Fruit fly (Drosophila melanogaster): Measurements from ENCODE around the gene CG32536.

CG32536 gene

DNA sequence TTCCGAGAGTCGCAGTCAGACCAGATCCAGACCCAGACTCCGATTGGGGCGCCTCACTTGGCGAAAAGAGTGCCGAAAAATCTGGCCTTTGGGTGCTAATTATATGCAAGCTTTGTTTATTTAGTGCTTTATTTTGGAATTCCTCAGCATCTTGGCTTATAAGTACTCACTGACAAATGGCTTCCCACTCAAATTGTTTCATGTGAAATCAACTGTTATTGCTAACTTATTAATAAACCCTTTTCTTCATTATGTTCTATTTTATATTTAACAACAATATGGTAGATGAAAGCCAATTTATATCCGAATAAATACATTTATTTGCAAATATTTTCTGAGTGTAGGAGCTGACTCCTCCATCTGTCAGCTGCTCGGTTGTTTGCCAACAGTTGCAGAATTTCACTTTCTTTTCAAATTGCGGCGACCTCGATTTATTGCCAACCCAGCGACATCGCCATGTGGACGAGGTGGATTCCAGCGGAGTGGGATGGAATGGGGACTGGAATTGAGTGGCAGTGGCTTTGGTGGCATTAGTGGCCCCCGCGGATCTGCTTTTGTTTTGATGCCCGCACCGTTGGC, 46.8 kb downstream of the CG32536 start:
- TF ChIP-seq NFAT (GFP tag; IDR thresholded peaks at IDR 0.05), result no peak
- TF ChIP-seq Drgx (GFP tag; IDR thresholded peaks at IDR 0.05), result peak; percentile 40; the same call in 1 of the 2 replicates
- TF ChIP-seq onecut (GFP tag; IDR thresholded peaks at IDR 0.05), result no peak
- TF ChIP-seq CG3281 (GFP tag; optimal IDR thresholded peaks at IDR 0.05), result no peak

DNA sequence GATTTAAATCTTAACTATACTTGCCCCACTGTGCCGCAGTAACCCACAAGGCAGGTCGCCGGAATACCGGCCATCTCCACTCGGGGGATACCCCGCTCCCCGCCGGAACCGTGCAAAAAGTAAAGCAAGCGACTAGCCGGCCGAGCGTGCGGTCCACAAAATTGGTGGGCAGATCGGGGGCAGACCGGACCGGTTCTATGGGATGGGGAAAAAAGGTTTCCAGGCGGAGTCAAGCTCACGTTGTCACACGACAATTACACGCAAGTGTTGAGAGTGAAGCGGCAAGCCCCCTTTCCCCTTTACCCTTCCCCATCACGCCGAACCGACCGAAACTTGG, 51.4 kb downstream of the CG32536 start:
- TF ChIP-seq CG17361 (GFP tag; IDR thresholded peaks at IDR 0.05), result peak; percentile 26; the same call in 2 of the 3 replicates
- peak; percentile 26 for TF ChIP-seq CG9437 (GFP tag; optimal IDR thresholded peaks at IDR 0.05)
- TF ChIP-seq CG9932 (GFP tag; IDR thresholded peaks at IDR 0.05), result 0 out of 2 replicates have a peak, but pooled peaks have one; percentile 8
- TF ChIP-seq CG8924 (tag; optimal IDR thresholded peaks at IDR 0.05), result peak; percentile 20
- TF ChIP-seq nom (GFP tag; optimal IDR thresholded peaks at IDR 0.05), result peak; percentile 26
- TF ChIP-seq CG15601 (tag; optimal IDR thresholded peaks at IDR 0.05), result no peak
- TF ChIP-seq Ets65A (GFP tag), result peak; percentile 3
- 0 out of 2 replicates have a peak, but pooled peaks have one; percentile 13 for TF ChIP-seq CG32532 (GFP tag; IDR thresholded peaks at IDR 0.05)
- TF ChIP-seq HLH3B (GFP tag; IDR thresholded peaks at IDR 0.05), result no peak
- no peak for TF ChIP-seq bsh (GFP tag; optimal IDR thresholded peaks at IDR 0.05)
- TF ChIP-seq C15 (GFP tag; IDR thresholded peaks at IDR 0.05), result no peak
- TF ChIP-seq HmgZ (tag; optimal IDR thresholded peaks at IDR 0.05), result no peak
- no peak for TF ChIP-seq CG12299 (tag; optimal IDR thresholded peaks at IDR 0.05)
- no peak for TF ChIP-seq pan (optimal IDR thresholded peaks at IDR 0.05)
- peak in 1 of 2 experiments; percentile 20 for TF ChIP-seq pan (GFP tag; optimal IDR thresholded peaks at IDR 0.05 in 1 of 2, IDR thresholded peaks at IDR 0.05 in 1 of 2)
- TF ChIP-seq Med (GFP tag), result peak; percentile 55
- no peak for TF ChIP-seq Ada2b (GFP tag; IDR thresholded peaks at IDR 0.05)
- TF ChIP-seq sr (GFP tag; IDR thresholded peaks at IDR 0.05), result 0 out of 3 replicates have a peak, but pooled peaks have one; percentile 43
- peak; percentile 83 for TF ChIP-seq crol (GFP tag; IDR thresholded peaks at IDR 0.05)
- no peak for TF ChIP-seq CG7357 (GFP tag; IDR thresholded peaks at IDR 0.05)
- TF ChIP-seq pnt (GFP tag; optimal IDR thresholded peaks at IDR 0.05), result no peak
- TF ChIP-seq Blimp-1 (GFP tag; optimal IDR thresholded peaks at IDR 0.05), result peak; percentile 64
- no peak for TF ChIP-seq p53 (GFP tag; optimal IDR thresholded peaks at IDR 0.05)
- TF ChIP-seq CG12769 (tag; optimal IDR thresholded peaks at IDR 0.05), result peak; percentile 55
- peak; percentile 62; the same call in 1 of the 3 replicates for TF ChIP-seq CG6175 (GFP tag; IDR thresholded peaks at IDR 0.05)
- no peak for TF ChIP-seq CG14710 (tag; optimal IDR thresholded peaks at IDR 0.05)
- TF ChIP-seq CG13775 (GFP tag; optimal IDR thresholded peaks at IDR 0.05), result peak; percentile 13
- peak; percentile 32; the same call in 1 of the 2 replicates for TF ChIP-seq rib (GFP tag; IDR thresholded peaks at IDR 0.05)
- 0 out of 4 replicates have a peak, but pooled peaks have one; percentile 17 for TF ChIP-seq chinmo (GFP tag; IDR thresholded peaks at IDR 0.05; ENCODE audit: partially characterized antibody)

All from whole organism, embryonic.